Worm (Caenorhabditis elegans) whole organism, midembryonic: ENCODE results near the gene F44E5.1.

Experiments
- T22C8.4 ChIP-seq: fragments of 200-800 bp; sonication (Bioruptor generic); IDR thresholded peaks from 2 replicates; pipeline ENCODE4 v1.3.6; 2022; ENCODE audit warnings: missing genetic modification characterization, missing compliant biosample characterization
- cog-1 ChIP-seq: sonication (generic microtip); optimal IDR thresholded peaks from 2 replicates; lab custom pipeline; 2016; ENCODE audit warnings: missing genetic modification characterization, missing compliant biosample characterization
- flt-1 ChIP-seq: fragments of 200-800 bp; sonication (Bioruptor generic); IDR thresholded peaks from 2 replicates; pipeline ENCODE4 v1.3.6; 2022; ENCODE audit warnings: missing genetic modification characterization, missing compliant biosample characterization
- klf-2 ChIP-seq: fragments of 200-800 bp; sonication (Bioruptor generic); conservative IDR thresholded peaks from 2 replicates; pipeline ENCODE4 v1.3.6; 2022; ENCODE audit warnings: missing genetic modification reagents, missing genetic modification characterization, missing compliant biosample characterization
- ref-1 ChIP-seq: fragments of 200-800 bp; sonication (Bioruptor generic); conservative IDR thresholded peaks from 2 replicates; pipeline ENCODE4 v1.3.6; 2022; ENCODE audit warnings: missing genetic modification reagents, missing genetic modification characterization, missing compliant biosample characterization
- tab-1 ChIP-seq: fragments of 200-800 bp; sonication (Bioruptor generic); IDR thresholded peaks from 2 replicates; pipeline ENCODE4 v1.3.6; 2022; ENCODE audit warnings: missing genetic modification characterization, missing compliant biosample characterization
- ztf-23 ChIP-seq: fragments of 200-800 bp; sonication (Bioruptor generic); IDR thresholded peaks from 2 replicates; pipeline ENCODE4 v1.3.6; 2022; ENCODE audit warnings: missing genetic modification reagents, missing genetic modification characterization, missing compliant biosample characterization

DNA sequence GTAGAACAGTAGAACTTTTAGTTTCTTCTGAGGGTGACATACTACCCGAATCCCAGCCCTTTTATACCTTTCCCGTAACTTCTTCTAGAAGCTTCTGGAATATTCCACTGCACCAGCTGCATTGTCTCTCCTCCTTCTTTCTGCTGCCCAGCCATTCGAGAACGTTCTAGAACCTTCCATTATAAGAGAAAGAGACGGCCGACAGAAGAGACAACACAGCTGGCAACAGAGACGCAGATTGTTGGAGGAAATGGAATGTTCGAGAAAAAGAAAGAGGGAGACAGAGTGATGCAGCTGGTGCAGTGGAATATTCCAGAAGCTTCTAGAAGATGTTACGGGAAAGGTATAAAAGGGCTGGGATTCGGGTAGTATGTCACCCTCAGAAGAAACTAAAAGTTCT, 15.1 kb downstream of the F44E5.1 start, which contains the start of the genes F44E5.4 and F44E5.5:
- TF ChIP-seq ztf-23 (GFP tag; lab: Robert Waterston, UW) (peak; percentile 91), klf-2 (peak; percentile 79), ref-1 (peak; percentile 50; the same call in 1 of the 2 replicates), cog-1 (tag; lab: Kevin White, UChicago) (peak; percentile 66), tab-1 (peak; percentile 61; the same call in 1 of the 2 replicates), flt-1 (peak; percentile 97), T22C8.4 (peak; percentile 66)
